Worm (Caenorhabditis elegans): ENCODE data around the gene C10C5.4.

Gene C10C5.4

DNA sequence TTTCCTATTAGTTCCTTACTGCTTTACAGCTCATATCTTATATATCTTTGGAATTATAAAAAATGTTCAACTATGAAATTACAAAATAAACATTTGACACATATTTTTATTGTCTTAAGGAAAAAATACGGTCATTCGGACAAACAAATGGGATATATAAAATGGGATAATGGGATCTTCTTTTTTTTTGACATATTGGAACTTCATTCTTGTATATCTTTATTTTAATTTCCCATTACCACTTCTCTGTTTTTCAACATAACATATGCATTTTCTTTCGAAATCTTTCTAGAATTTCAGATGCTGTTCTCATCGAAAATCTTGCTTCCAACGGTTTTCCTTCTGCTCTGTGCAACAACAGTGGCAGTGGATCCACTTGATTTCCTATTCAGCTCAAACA lies 6.5 kb downstream of the C10C5.4 start, which contains the start of gene C10C5.7:
Gene C10C5.7, plus strand, starts transcription at position 301 of the 400 bp plus-strand sequence.
- TF ChIP-seq ztf-4 (tag; optimal IDR thresholded peaks at IDR 0.05) (no peak), elt-1 (tag; optimal IDR thresholded peaks at IDR 0.05) (no peak), nhr-129 (tag; optimal IDR thresholded peaks at IDR 0.05) (no peak), C34F6.9 (tag; optimal IDR thresholded peaks at IDR 0.05) (no peak)

DNA sequence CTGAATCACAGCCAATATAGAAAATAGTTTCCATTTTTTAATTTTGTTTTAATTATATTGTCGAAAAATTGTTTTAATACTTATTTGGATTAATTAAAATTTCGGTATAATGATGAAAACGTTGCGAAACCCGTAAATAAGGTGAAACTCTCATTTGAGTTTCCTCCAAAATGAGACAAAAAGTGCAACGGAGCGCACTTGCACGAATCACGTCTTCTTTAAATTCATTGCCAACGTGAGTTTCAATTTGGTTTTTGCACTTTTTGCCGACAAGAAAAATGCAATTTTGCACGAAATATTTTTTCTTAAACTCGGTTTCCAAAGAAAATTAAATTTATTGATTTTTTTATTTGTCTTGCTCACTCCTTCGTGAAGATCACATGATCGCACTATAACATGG lies 7.7 kb downstream of the C10C5.4 start, which contains the start of gene daf-15:
Gene daf-15, plus strand, starts transcription at position 171 of the 400 bp plus-strand sequence.
- TF ChIP-seq unc-55 (GFP tag; optimal IDR thresholded peaks at IDR 0.05) (peak; percentile 93), dmd-4 (tag; optimal IDR thresholded peaks at IDR 0.05) (no peak), snpc-4 (tag; optimal IDR thresholded peaks at IDR 0.05) (peak; percentile 47), nhr-21 (tag; optimal IDR thresholded peaks at IDR 0.05) (no peak), ztf-1 (GFP tag; conservative IDR thresholded peaks at IDR 0.05) (no peak), nhr-11 (tag; optimal IDR thresholded peaks at IDR 0.05) (no peak), Y55F3AM.14 (GFP tag; optimal IDR thresholded peaks at IDR 0.05) (no peak), F13H6.1 (tag; optimal IDR thresholded peaks at IDR 0.05) (peak; percentile 26), C34F6.9 (tag; optimal IDR thresholded peaks at IDR 0.05) (peak; percentile 64), sma-9 (GFP tag; optimal IDR thresholded peaks at IDR 0.05) (peak; percentile 36), sma-9 (tag; optimal IDR thresholded peaks at IDR 0.05) (no peak), sma-3 (GFP tag; optimal IDR thresholded peaks at IDR 0.05) (peak; percentile 56), mdl-1 (tag; optimal IDR thresholded peaks at IDR 0.05) (no peak), mab-5 (tag; optimal IDR thresholded peaks at IDR 0.05) (no peak), egl-27 (tag; optimal IDR thresholded peaks at IDR 0.05) (no peak), nhr-12 (tag; optimal IDR thresholded peaks at IDR 0.05) (no peak), crh-2 (tag; optimal IDR thresholded peaks at IDR 0.05) (peak; percentile 64), nhr-77 (tag; optimal IDR thresholded peaks at IDR 0.05) (no peak), nhr-237 (tag; optimal IDR thresholded peaks at IDR 0.05) (no peak), blmp-1 (tag; optimal IDR thresholded peaks at IDR 0.05; ENCODE audit: insufficient read depth) (no peak), fos-1 (tag; optimal IDR thresholded peaks at IDR 0.05) (peak; percentile 31), lin-11 (tag; optimal IDR thresholded peaks at IDR 0.05) (no peak), ceh-16 (tag; optimal IDR thresholded peaks at IDR 0.05) (no peak), gmeb-1 (tag; optimal IDR thresholded peaks at IDR 0.05) (peak; percentile 96), lin-13 (GFP tag; optimal IDR thresholded peaks at IDR 0.05) (no peak), elt-3 (tag; optimal IDR thresholded peaks at IDR 0.05) (no peak), mbf-1 (tag; optimal IDR thresholded peaks at IDR 0.05) (no peak), unc-39 (tag; optimal IDR thresholded peaks at IDR 0.05) (no peak), lsy-2 (tag; optimal IDR thresholded peaks at IDR 0.05) (peak; percentile 37 to 76), ztf-4 (tag; optimal IDR thresholded peaks at IDR 0.05) (no peak), nhr-129 (tag; optimal IDR thresholded peaks at IDR 0.05) (no peak), nhr-23 (tag; optimal IDR thresholded peaks at IDR 0.05) (no peak), sem-4 (tag; optimal IDR thresholded peaks at IDR 0.05) (no peak), zag-1 (tag; optimal IDR thresholded peaks at IDR 0.05) (no peak), nhr-25 (tag; optimal IDR thresholded peaks at IDR 0.05) (peak; percentile 11), ztf-11 (tag; optimal IDR thresholded peaks at IDR 0.05) (no peak)

DNA sequence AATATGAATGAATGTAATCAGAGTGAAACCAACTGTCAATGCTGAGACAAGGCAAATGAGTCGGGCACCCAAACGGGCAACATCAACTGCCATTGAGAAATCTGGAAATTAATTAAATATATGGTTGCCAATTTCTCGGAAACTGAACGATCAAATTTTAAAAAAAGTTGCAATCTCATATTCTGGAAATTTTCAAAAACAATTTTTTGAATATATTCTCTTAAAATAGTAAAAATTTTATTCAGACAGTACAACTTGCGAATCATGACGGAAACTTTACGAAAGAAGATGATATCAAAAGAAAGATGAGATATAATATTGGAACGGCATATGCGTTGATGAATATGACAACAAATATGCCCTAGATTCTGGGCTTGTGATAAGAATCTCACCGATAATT lies 17.8 kb downstream of the C10C5.4 start, which contains the start of gene col-121:
Gene col-121, minus strand, starts transcription at position 101 of the 400 bp plus-strand sequence.
- TF ChIP-seq nhr-12 (tag; optimal IDR thresholded peaks at IDR 0.05): no peak
- TF ChIP-seq lin-11 (tag; optimal IDR thresholded peaks at IDR 0.05): no peak

DNA sequence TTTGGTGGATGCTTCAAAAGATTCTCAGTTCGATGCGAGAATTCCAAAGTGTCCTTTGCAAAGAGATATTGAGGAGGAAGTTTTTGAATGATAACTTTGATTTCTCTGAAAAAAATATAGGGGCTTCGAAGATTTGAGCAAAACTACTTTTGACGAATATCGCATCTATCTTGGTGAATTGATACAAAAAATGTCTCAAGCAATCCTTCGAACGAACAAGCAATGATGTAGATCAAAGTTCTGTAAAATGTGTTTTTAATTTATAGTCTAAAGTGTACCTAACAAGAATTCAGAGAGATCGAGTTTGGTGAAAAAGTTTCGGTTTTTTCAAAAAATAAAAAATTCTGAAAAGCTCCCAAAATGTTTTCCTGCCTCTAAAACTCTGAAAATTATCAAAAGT lies 18.9 kb downstream of the C10C5.4 start, which contains the start of gene F56D5.3:
Gene F56D5.3, plus strand, starts transcription at position 301 of the 400 bp plus-strand sequence.
- TF ChIP-seq snpc-4 (tag; optimal IDR thresholded peaks at IDR 0.05) (no peak), nhr-11 (tag; optimal IDR thresholded peaks at IDR 0.05) (no peak), ama-1 (optimal IDR thresholded peaks at IDR 0.05) (no peak), gmeb-1 (tag; optimal IDR thresholded peaks at IDR 0.05) (no peak), F13H6.1 (tag; optimal IDR thresholded peaks at IDR 0.05) (no peak), mdl-1 (tag; optimal IDR thresholded peaks at IDR 0.05) (no peak)
